Worm (Caenorhabditis elegans) whole organism, midembryonic: Measurements from ENCODE around the gene F35F10.7.

Source experiments
- T22C8.4 ChIP-seq: fragments of 200-800 bp; sonication (Bioruptor generic); IDR thresholded peaks from 2 replicates; pipeline ENCODE4 v1.3.6; 2022; ENCODE audit warnings: missing genetic modification characterization, missing compliant biosample characterization
- cog-1 ChIP-seq: sonication (generic microtip); optimal IDR thresholded peaks from 2 replicates; lab custom pipeline; 2016; ENCODE audit warnings: missing genetic modification characterization, missing compliant biosample characterization
- flt-1 ChIP-seq: fragments of 200-800 bp; sonication (Bioruptor generic); IDR thresholded peaks from 2 replicates; pipeline ENCODE4 v1.3.6; 2022; ENCODE audit warnings: missing genetic modification characterization, missing compliant biosample characterization
- klf-2 ChIP-seq: fragments of 200-800 bp; sonication (Bioruptor generic); conservative IDR thresholded peaks from 2 replicates; pipeline ENCODE4 v1.3.6; 2022; ENCODE audit warnings: missing genetic modification reagents, missing genetic modification characterization, missing compliant biosample characterization
- med-1 ChIP-seq: sonication (generic microtip); optimal IDR thresholded peaks from 2 replicates; lab custom pipeline; 2017; ENCODE audit warnings: missing genetic modification characterization, mild to moderate bottlenecking, missing compliant biosample characterization, antibody characterized with exemption, missing genetic modification reagents; ENCODE audit not compliant: insufficient read depth
- ref-1 ChIP-seq: fragments of 200-800 bp; sonication (Bioruptor generic); conservative IDR thresholded peaks from 2 replicates; pipeline ENCODE4 v1.3.6; 2022; ENCODE audit warnings: missing genetic modification reagents, missing genetic modification characterization, missing compliant biosample characterization
- tab-1 ChIP-seq: fragments of 200-800 bp; sonication (Bioruptor generic); IDR thresholded peaks from 2 replicates; pipeline ENCODE4 v1.3.6; 2022; ENCODE audit warnings: missing genetic modification characterization, missing compliant biosample characterization
- ztf-23 ChIP-seq: fragments of 200-800 bp; sonication (Bioruptor generic); IDR thresholded peaks from 2 replicates; pipeline ENCODE4 v1.3.6; 2022; ENCODE audit warnings: missing genetic modification reagents, missing genetic modification characterization, missing compliant biosample characterization
- ztf-29 ChIP-seq: fragments of 200-800 bp; sonication (Bioruptor generic); IDR thresholded peaks from 2 replicates; pipeline ENCODE4 v1.3.6; 2022; ENCODE audit warnings: missing genetic modification reagents, missing genetic modification characterization, missing compliant biosample characterization

The F35F10.7 gene

DNA sequence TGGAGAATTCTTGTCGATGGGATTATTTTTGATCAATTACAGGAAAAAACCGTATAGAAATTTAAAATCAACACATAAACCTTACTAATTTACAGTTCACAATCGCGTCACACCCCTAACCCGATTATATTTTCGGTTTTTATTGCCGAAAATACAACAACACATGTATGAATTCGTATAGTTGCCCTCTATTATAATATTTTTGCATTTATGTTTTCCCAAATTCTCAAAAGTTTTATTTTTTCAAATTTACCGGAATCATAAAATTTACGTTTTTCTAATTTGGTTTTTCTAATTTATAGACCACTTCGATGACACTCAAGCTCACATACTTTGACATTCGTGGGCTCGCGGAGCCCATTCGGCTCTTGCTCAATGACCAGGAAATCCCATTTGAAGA, 44.2 kb downstream of the F35F10.7 start, which contains the start of gene gst-23:
Gene gst-23, plus strand, starts transcription at position 301 of the 400 bp plus-strand sequence.
- no peak for TF ChIP-seq flt-1 (GFP tag; lab: Robert Waterston, UW)
- TF ChIP-seq ref-1 (GFP tag; lab: Robert Waterston, UW), result no peak

DNA sequence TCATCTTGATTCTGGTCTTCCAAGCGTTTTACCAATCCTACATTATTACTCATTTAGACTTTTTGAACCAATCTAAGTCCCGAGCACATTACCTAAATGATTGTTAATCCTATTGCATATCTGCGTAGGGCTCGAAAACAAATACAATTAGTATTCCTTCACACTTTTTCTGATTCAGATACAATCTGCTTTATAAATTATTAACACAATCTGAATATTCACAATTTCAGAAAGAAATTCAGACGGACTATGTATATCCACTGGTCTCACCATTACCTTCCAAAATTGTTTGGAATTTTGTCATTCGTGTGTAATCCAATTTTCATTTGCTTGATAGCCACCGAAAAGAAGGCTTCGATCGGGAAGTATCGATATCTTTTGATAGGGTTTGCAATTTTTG, 46.1 kb downstream of the F35F10.7 start, which contains the start of gene srj-11:
Gene srj-11, plus strand, starts transcription at position 250 of the 400 bp plus-strand sequence.
- no peak for TF ChIP-seq ref-1 (GFP tag; lab: Robert Waterston, UW)

ce11 chrV:3236610-3237009, 50.6 kb downstream of the F35F10.7 start, which contains the start of the genes K08D9.9 and str-16:
K08D9.9 (minus strand) TSS chrV:3236710.
str-16 (plus strand) TSS chrV:3236875.
- TF ChIP-seq ref-1 (GFP tag; lab: Robert Waterston, UW) (no peak), ztf-23 (GFP tag; lab: Robert Waterston, UW) (no peak), ztf-29 (no peak), tab-1 (GFP tag; lab: Robert Waterston, UW) (no peak), med-1 (GFP tag; lab: Kevin White, UChicago) (no peak), T22C8.4 (GFP tag; lab: Robert Waterston, UW) (no peak), flt-1 (GFP tag; lab: Robert Waterston, UW) (no peak), cog-1 (tag; lab: Kevin White, UChicago) (no peak), klf-2 (GFP tag; lab: Robert Waterston, UW) (no peak)
